Fruit fly (Drosophila melanogaster): ENCODE data around the gene Ucp4C.

Gene Ucp4C

DNA sequence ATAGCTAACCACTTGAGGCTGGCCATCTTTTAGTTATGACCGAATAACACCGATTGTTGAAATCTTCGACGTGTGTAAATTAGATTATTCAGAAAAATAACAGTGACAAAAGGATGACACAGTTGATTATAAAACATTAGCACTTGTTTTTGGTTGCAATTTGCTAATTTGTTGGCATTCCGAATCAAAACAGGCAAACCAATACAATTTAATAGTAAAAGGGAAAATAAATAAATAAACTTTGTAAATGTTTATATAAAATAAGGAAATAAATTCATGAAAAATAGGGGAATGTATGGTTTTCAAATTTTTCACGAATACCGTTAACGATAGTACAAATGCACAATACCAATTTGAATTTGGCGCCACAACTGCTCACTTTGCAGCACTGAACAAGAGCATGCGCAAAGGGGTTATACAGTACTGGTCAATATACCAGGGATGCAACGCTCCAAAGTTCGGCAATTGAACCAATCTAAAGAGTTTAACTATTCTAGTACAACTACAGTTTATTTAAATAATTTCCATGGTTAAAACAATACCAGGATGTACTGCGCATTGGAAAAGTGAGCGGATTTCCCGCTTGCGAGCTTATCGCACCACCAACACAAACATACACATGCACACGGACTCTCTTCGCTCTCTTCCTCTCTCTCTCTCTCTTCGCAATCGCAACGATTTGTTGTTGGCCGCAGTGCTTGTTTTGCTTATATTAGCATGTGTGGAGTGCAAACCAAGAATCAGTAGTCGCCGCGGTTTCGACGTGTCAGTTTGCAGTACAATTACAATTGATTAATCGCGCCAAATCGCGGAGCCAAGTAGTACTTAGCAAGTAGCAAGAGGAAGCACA lies 24.9 kb upstream of the Ucp4C start, which contains the start of the genes Sfp26Ad and Gpdh1 (continued):
- TF ChIP-seq CG30020 (tag; optimal IDR thresholded peaks at IDR 0.05) (peak; percentile 47), CG11723 (GFP tag; optimal IDR thresholded peaks at IDR 0.05) (peak; percentile 57), HLHmδ (GFP tag; optimal IDR thresholded peaks at IDR 0.05) (peak; percentile 28), Chrac-16 (GFP tag; optimal IDR thresholded peaks at IDR 0.05) (peak; percentile 76), CG2199 (GFP tag; IDR thresholded peaks at IDR 0.05) (peak; percentile 72; the same call in 2 of the 3 replicates), CG31224 (GFP tag; IDR thresholded peaks at IDR 0.05) (no peak), CG12299 (tag; optimal IDR thresholded peaks at IDR 0.05) (peak; percentile 64), Ets65A (GFP tag) (peak; percentile 98), CG4617 (GFP tag; optimal IDR thresholded peaks at IDR 0.05; ENCODE audit: borderline replicate concordance) (peak; percentile 91), CG4328 (GFP tag; optimal IDR thresholded peaks at IDR 0.05) (peak; percentile 49), NC2β (GFP tag; optimal IDR thresholded peaks at IDR 0.05) (peak; percentile 80), org-1 (GFP tag; optimal IDR thresholded peaks at IDR 0.05) (no peak), CG15269 (tag; optimal IDR thresholded peaks at IDR 0.05) (peak; percentile 58), CG31388 (GFP tag; optimal IDR thresholded peaks at IDR 0.05) (peak; percentile 31), tio (GFP tag; optimal IDR thresholded peaks at IDR 0.05) (peak; percentile 48), CG10979 (tag; optimal IDR thresholded peaks at IDR 0.05) (peak; percentile 56), CG11696 (GFP tag; IDR thresholded peaks at IDR 0.05) (no peak), CG6765 (GFP tag; optimal IDR thresholded peaks at IDR 0.05) (peak; percentile 78), abd-A (tag; optimal IDR thresholded peaks at IDR 0.05) (no peak), klu (GFP tag; IDR thresholded peaks at IDR 0.05) (peak; percentile 46; the same call in 1 of the 2 replicates), ara (GFP tag; IDR thresholded peaks at IDR 0.05) (no peak), ewg (GFP tag; optimal IDR thresholded peaks at IDR 0.05) (peak; percentile 100), Aef1 (GFP tag; IDR thresholded peaks at IDR 0.05) (peak; percentile 63; the same call in 1 of the 3 replicates), PHDP (tag; optimal IDR thresholded peaks at IDR 0.05) (peak; percentile 73), CG8765 (GFP tag; IDR thresholded peaks at IDR 0.05) (no peak), CG1602 (GFP tag; optimal IDR thresholded peaks at IDR 0.05) (peak; percentile 79), sob (GFP tag; IDR thresholded peaks at IDR 0.05) (peak; percentile 84), sens (GFP tag) (peak; percentile 95), CG4707 (GFP tag; optimal IDR thresholded peaks at IDR 0.05) (peak; percentile 13), CG12219 (GFP tag; optimal IDR thresholded peaks at IDR 0.05) (peak; percentile 23), Tbp (GFP tag; optimal IDR thresholded peaks at IDR 0.05) (no peak), fru (optimal IDR thresholded peaks at IDR 0.05) (no peak), toy (GFP tag; IDR thresholded peaks at IDR 0.05) (no peak), so (GFP tag; IDR thresholded peaks at IDR 0.05) (peak; percentile 65; the same call in 1 of the 3 replicates), CG1792 (GFP tag; optimal IDR thresholded peaks at IDR 0.05) (peak; percentile 56), unpg (GFP tag; optimal IDR thresholded peaks at IDR 0.05) (peak; percentile 68), ro (GFP tag; IDR thresholded peaks at IDR 0.05) (no peak), gcm2 (GFP tag; optimal IDR thresholded peaks at IDR 0.05) (peak; percentile 57), fd3F (GFP tag; optimal IDR thresholded peaks at IDR 0.05) (peak; percentile 74), nmo (GFP tag; optimal IDR thresholded peaks at IDR 0.05) (peak; percentile 64), Scr (GFP tag; IDR thresholded peaks at IDR 0.05; ENCODE audit: partially characterized antibody) (peak; percentile 63), Neu2 (GFP tag; optimal IDR thresholded peaks at IDR 0.05; ENCODE audit: borderline replicate concordance) (peak; percentile 41), CG17385 (GFP tag; optimal IDR thresholded peaks at IDR 0.05) (peak; percentile 87), Fer2 (tag; optimal IDR thresholded peaks at IDR 0.05) (peak; percentile 43), sug (tag; optimal IDR thresholded peaks at IDR 0.05) (peak; percentile 56), CG18619 (GFP tag; optimal IDR thresholded peaks at IDR 0.05) (peak; percentile 58), Dek (tag; optimal IDR thresholded peaks at IDR 0.05) (peak; percentile 42), otp (GFP tag; IDR thresholded peaks at IDR 0.05) (no peak), kni (GFP tag; optimal IDR thresholded peaks at IDR 0.05) (peak; percentile 60)
